Worm (Caenorhabditis elegans): Measurements from ENCODE around the gene nspb-1.
A peak's percentile ranks its signal among the peaks of the same experiment; 100 is the strongest.

nspb-1 gene

ce11 chrIV:6572655-6573054, 18.3 kb downstream of the nspb-1 start:
- TF ChIP-seq flt-1 (GFP tag; IDR thresholded peaks at IDR 0.05) (no peak), B0310.2 (tag; optimal IDR thresholded peaks at IDR 0.05) (no peak), ets-7 (tag; optimal IDR thresholded peaks at IDR 0.05) (no peak), ceh-13 (GFP tag; optimal IDR thresholded peaks at IDR 0.05) (no peak), hmg-4 (GFP tag; optimal IDR thresholded peaks at IDR 0.05) (no peak), tra-4 (tag; optimal IDR thresholded peaks at IDR 0.05) (no peak), sea-1 (GFP tag; conservative IDR thresholded peaks at IDR 0.05) (no peak), aly-1 (tag; optimal IDR thresholded peaks at IDR 0.05) (no peak), ceh-36 (tag; optimal IDR thresholded peaks at IDR 0.05) (no peak), pes-1 (GFP tag; IDR thresholded peaks at IDR 0.05) (no peak), hnd-1 (tag; optimal IDR thresholded peaks at IDR 0.05) (no peak), F13C5.2 (tag; optimal IDR thresholded peaks at IDR 0.05) (no peak), ama-1 (optimal IDR thresholded peaks at IDR 0.05) (no peak), tbx-37 (GFP tag; conservative IDR thresholded peaks at IDR 0.05) (no peak), hmbx-1 (tag; optimal IDR thresholded peaks at IDR 0.05) (no peak), tbx-11 (GFP tag; IDR thresholded peaks at IDR 0.05) (no peak), scrt-1 (GFP tag; IDR thresholded peaks at IDR 0.05) (no peak)

DNA sequence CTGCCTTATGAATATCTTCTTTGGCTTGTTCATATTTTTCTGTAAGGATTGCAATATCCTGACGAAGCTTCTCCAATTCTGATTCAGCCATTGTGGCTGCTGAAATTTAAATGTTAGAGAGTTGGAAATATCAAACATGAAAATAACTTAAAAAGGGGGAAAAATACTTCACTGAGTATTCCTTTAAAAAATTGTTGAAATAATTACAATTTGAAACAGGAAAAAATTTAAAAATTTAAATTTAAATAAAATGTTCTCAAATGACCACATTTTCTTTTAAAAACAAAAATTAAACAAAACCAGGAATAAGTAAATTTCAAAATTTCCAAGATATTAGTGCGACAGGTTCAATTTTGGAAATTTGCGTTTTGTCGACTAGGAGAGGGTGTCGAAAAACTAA, 18.7 kb downstream of the nspb-1 start, which contains the start of gene bicd-1:
TSS of gene bicd-1 (minus strand) at position 101 of the 400 bp plus-strand sequence.
- TF ChIP-seq ets-7 (tag; optimal IDR thresholded peaks at IDR 0.05), result no peak
- TF ChIP-seq tbx-37 (GFP tag; conservative IDR thresholded peaks at IDR 0.05), result no peak
- TF ChIP-seq hmg-4 (GFP tag; optimal IDR thresholded peaks at IDR 0.05), result no peak
- no peak for TF ChIP-seq ceh-36 (tag; optimal IDR thresholded peaks at IDR 0.05)
- no peak for TF ChIP-seq aly-1 (tag; optimal IDR thresholded peaks at IDR 0.05)
- no peak for TF ChIP-seq hmbx-1 (tag; optimal IDR thresholded peaks at IDR 0.05)
- no peak for TF ChIP-seq tra-4 (tag; optimal IDR thresholded peaks at IDR 0.05)
- TF ChIP-seq F13C5.2 (tag; optimal IDR thresholded peaks at IDR 0.05), result no peak
- TF ChIP-seq flt-1 (GFP tag; IDR thresholded peaks at IDR 0.05), result no peak
- TF ChIP-seq scrt-1 (GFP tag; IDR thresholded peaks at IDR 0.05), result no peak
- TF ChIP-seq tbx-11 (GFP tag; IDR thresholded peaks at IDR 0.05), result no peak
- TF ChIP-seq ama-1 (optimal IDR thresholded peaks at IDR 0.05), result no peak
- TF ChIP-seq sea-1 (GFP tag; conservative IDR thresholded peaks at IDR 0.05), result no peak

- TF ChIP-seq hnd-1 (tag; optimal IDR thresholded peaks at IDR 0.05) (no peak), tra-4 (tag; optimal IDR thresholded peaks at IDR 0.05) (no peak), sea-1 (GFP tag; conservative IDR thresholded peaks at IDR 0.05) (no peak), hmg-4 (GFP tag; optimal IDR thresholded peaks at IDR 0.05) (no peak), scrt-1 (GFP tag; IDR thresholded peaks at IDR 0.05) (no peak), pes-1 (GFP tag; IDR thresholded peaks at IDR 0.05) (no peak), ets-7 (tag; optimal IDR thresholded peaks at IDR 0.05) (no peak), tbx-37 (GFP tag; conservative IDR thresholded peaks at IDR 0.05) (no peak), ama-1 (optimal IDR thresholded peaks at IDR 0.05) (no peak), ceh-36 (tag; optimal IDR thresholded peaks at IDR 0.05) (no peak), flt-1 (GFP tag; IDR thresholded peaks at IDR 0.05) (no peak), tbx-11 (GFP tag; IDR thresholded peaks at IDR 0.05) (no peak)
Observed at ce11 chrIV:6565605-6566004, 25.3 kb downstream of the nspb-1 start.

- no peak for TF ChIP-seq ets-7 (tag; optimal IDR thresholded peaks at IDR 0.05)
- TF ChIP-seq hmg-4 (GFP tag; optimal IDR thresholded peaks at IDR 0.05), result no peak
- TF ChIP-seq F13C5.2 (tag; optimal IDR thresholded peaks at IDR 0.05), result no peak
- TF ChIP-seq aly-1 (tag; optimal IDR thresholded peaks at IDR 0.05), result no peak
- no peak for TF ChIP-seq sea-1 (GFP tag; conservative IDR thresholded peaks at IDR 0.05)
- TF ChIP-seq hmbx-1 (tag; optimal IDR thresholded peaks at IDR 0.05), result no peak
- no peak for TF ChIP-seq scrt-1 (GFP tag; IDR thresholded peaks at IDR 0.05)
- no peak for TF ChIP-seq tbx-11 (GFP tag; IDR thresholded peaks at IDR 0.05)
- TF ChIP-seq ceh-36 (tag; optimal IDR thresholded peaks at IDR 0.05), result no peak
Observed at ce11 chrIV:6562039-6562438, 28.9 kb downstream of the nspb-1 start.

DNA sequence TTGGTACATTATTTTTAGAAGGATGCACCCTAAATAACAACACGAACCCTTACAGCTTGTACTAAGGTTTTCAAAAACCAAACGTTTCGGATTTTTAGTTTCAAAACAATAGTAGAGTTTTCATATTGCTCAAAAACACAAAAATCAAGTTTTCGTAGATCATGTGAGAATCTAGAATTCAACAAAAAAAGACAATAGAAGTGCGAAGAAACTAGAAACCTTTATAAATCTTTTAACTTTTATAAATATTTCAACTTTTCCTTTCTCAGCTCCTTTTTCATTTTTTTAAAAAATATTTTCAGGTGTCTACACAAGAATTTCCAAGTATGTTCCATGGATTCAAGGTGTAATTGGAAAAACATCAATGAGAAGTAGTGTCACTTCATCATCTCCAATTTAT, 30.5 kb downstream of the nspb-1 start, which contains the start of gene best-9:
TSS of gene best-9 (plus strand) at position 301 of the 400 bp plus-strand sequence.
- no peak for TF ChIP-seq ceh-36 (tag; optimal IDR thresholded peaks at IDR 0.05)
- TF ChIP-seq pes-1 (GFP tag; IDR thresholded peaks at IDR 0.05), result no peak
- no peak for TF ChIP-seq aly-1 (tag; optimal IDR thresholded peaks at IDR 0.05)
- TF ChIP-seq ceh-13 (GFP tag; optimal IDR thresholded peaks at IDR 0.05), result no peak
- TF ChIP-seq flt-1 (GFP tag; IDR thresholded peaks at IDR 0.05), result no peak
- no peak for TF ChIP-seq ets-7 (tag; optimal IDR thresholded peaks at IDR 0.05)

DNA sequence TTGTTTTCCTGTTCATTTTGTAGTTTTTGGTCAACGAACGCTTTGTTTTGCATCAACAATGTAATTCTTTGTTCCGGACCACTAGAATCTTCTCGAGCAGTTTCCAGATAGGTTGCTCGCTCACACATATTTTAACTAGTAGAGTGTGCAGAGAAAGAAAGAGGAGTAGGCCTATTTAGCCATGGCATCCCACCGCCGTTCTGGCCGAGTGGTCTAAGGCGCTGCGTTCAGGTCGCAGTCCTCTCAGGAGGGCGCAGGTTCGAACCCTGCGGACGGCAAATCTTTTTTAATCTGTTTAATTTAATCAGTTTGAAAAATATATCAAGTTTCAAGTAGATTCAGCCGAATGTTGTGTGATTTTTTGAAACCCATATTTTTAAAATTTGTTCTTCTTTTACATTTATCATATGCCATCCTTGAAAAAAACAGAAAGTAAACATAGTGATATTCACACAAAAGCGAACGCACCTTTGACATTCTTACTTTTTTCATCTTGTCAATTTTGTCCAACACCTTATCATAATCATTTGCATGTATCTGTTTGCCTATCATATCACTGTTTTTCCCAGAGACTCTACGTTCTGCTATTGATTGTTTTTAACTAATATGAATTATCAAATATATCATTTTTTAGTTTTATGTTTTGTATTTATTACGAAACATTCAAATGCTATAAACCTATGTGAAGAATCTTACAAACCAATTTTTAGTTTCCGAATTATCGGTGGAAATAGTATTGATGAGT, 34.1 kb downstream of the nspb-1 start, which contains the start of gene try-3:
TSS of gene try-3 (plus strand) at position 532 of the 745 bp plus-strand sequence.
- TF ChIP-seq ama-1 (optimal IDR thresholded peaks at IDR 0.05) (no peak), ceh-36 (tag; optimal IDR thresholded peaks at IDR 0.05) (peak; percentile 83), tbx-11 (GFP tag; IDR thresholded peaks at IDR 0.05) (peak; percentile 81), hmbx-1 (tag; optimal IDR thresholded peaks at IDR 0.05) (no peak), ceh-13 (GFP tag; optimal IDR thresholded peaks at IDR 0.05) (peak; percentile 67), B0310.2 (tag; optimal IDR thresholded peaks at IDR 0.05) (peak; percentile 34), ets-7 (tag; optimal IDR thresholded peaks at IDR 0.05) (peak; percentile 66), hmg-4 (GFP tag; optimal IDR thresholded peaks at IDR 0.05) (no peak), hnd-1 (tag; optimal IDR thresholded peaks at IDR 0.05) (peak; percentile 46), F13C5.2 (tag; optimal IDR thresholded peaks at IDR 0.05) (peak; percentile 57), aly-1 (tag; optimal IDR thresholded peaks at IDR 0.05) (peak; percentile 71), tra-4 (tag; optimal IDR thresholded peaks at IDR 0.05) (peak; percentile 49), flt-1 (GFP tag; IDR thresholded peaks at IDR 0.05) (peak; percentile 86), tbx-37 (GFP tag; conservative IDR thresholded peaks at IDR 0.05) (peak; percentile 75), scrt-1 (GFP tag; IDR thresholded peaks at IDR 0.05) (peak; percentile 80), pes-1 (GFP tag; IDR thresholded peaks at IDR 0.05) (peak; percentile 88), sea-1 (GFP tag; conservative IDR thresholded peaks at IDR 0.05) (peak; percentile 87)

Measured in whole organism, early embryonic.